Worm (Caenorhabditis elegans): ENCODE results near the gene scd-2.

DNA sequence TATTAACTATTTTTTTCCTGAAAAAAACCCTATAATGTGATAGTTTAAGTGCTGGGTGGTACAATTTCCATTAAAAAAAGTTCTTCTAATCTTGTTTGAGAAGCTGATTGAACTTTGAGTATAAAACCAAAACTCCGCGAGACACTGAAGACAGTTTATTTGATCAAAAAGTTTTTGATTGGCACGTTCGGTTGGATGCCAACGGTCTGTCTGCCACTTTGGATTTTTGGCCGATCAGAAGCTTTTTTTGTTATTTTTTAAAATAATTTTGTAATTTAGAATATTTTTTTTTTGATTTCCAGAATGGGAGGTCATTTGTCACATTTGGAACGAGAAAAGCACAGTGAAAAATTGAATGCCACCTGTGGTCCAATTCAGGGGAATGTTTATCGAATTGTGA, 36.5 kb downstream of the scd-2 start, which contains the start of gene cest-28:
- TF ChIP-seq lin-35 (GFP tag; optimal IDR thresholded peaks at IDR 0.05) (no peak), elt-2 (tag; optimal IDR thresholded peaks at IDR 0.05) (no peak), lin-15B (tag; optimal IDR thresholded peaks at IDR 0.05) (no peak), nhr-12 (tag; optimal IDR thresholded peaks at IDR 0.05) (no peak), nhr-71 (tag; optimal IDR thresholded peaks at IDR 0.05) (no peak), skn-1 (tag; optimal IDR thresholded peaks at IDR 0.05) (no peak), mep-1 (tag; optimal IDR thresholded peaks at IDR 0.05) (no peak)

Data from whole organism, L1 larva.